Fruit fly (Drosophila melanogaster): ENCODE measurements around the gene LKRSDH.

dm6 chr2L:7753086-7753485 lies 42.7 kb downstream of the LKRSDH start, which contains the start of gene CG7203:
- TF ChIP-seq dl (GFP tag; optimal IDR thresholded peaks at IDR 0.05; ENCODE audit: insufficient read depth in 1 of 2, partially characterized antibody in 2 of 2) (no peak), HLH106 (tag; optimal IDR thresholded peaks at IDR 0.05) (no peak)
